Worm (Caenorhabditis elegans) whole organism, L4 larva: ENCODE results near the gene C03C10.7.

Experiments used
- F10B5.3 ChIP-seq: sonication (generic microtip); optimal IDR thresholded peaks from 2 replicates; lab custom pipeline; 2016; ENCODE audit warnings: mild to moderate bottlenecking, missing genetic modification characterization, missing compliant biosample characterization
- R02D3.7 ChIP-seq: fragments of 150-350 bp; sonication (generic microtip); optimal IDR thresholded peaks from 3 replicates; lab custom pipeline; 2014; ENCODE audit warnings: missing biosample characterization, missing genetic modification characterization
- T20F7.1 ChIP-seq: fragments of 200-800 bp; sonication (Bioruptor generic); optimal IDR thresholded peaks from 2 replicates; lab custom pipeline; 2018; ENCODE audit warnings: mild to moderate bottlenecking, missing genetic modification characterization, missing compliant biosample characterization
- Y48G9A.11 ChIP-seq: fragments of 200-800 bp; sonication (Bioruptor generic); IDR thresholded peaks from 2 replicates; pipeline ENCODE4 v1.3.6; 2022; ENCODE audit warnings: missing genetic modification reagents, missing genetic modification characterization, missing compliant biosample characterization
- Y5F2A.4 ChIP-seq: fragments of 200-800 bp; sonication (Bioruptor generic); optimal IDR thresholded peaks from 2 replicates; lab custom pipeline; 2018; ENCODE audit warnings: mild to moderate bottlenecking, missing genetic modification characterization, missing compliant biosample characterization
- Y75B8A.6 ChIP-seq: fragments of 200-800 bp; sonication (Bioruptor generic); IDR thresholded peaks from 2 replicates; pipeline ENCODE4 v1.3.6; 2022; ENCODE audit warnings: missing genetic modification reagents, missing genetic modification characterization, missing compliant biosample characterization
- ZK337.2 ChIP-seq: fragments of 200-800 bp; sonication (Bioruptor generic); IDR thresholded peaks from 2 replicates; pipeline ENCODE4 v1.3.6; 2022; ENCODE audit warnings: missing genetic modification reagents, missing genetic modification characterization, missing compliant biosample characterization
- ZK546.5 ChIP-seq, 2 experiments: sonication (generic microtip); optimal IDR thresholded peaks; 2 replicates each; lab custom pipeline; 2017; ENCODE audit warnings: missing biosample characterization in 2 of 2, missing genetic modification characterization in 2 of 2
- aha-1 ChIP-seq: fragments of 150-350 bp; peaks from one replicate; lab custom pipeline; 2014; ENCODE audit warnings: missing biosample characterization, missing genetic modification characterization
- attf-4 ChIP-seq: sonication (generic microtip); optimal IDR thresholded peaks from 3 replicates; lab custom pipeline; 2017; ENCODE audit warnings: missing biosample characterization, missing genetic modification characterization
- ceh-20 ChIP-seq: fragments of 200-800 bp; sonication (Bioruptor generic); IDR thresholded peaks from 2 replicates; pipeline ENCODE4 v1.3.6; 2022; ENCODE audit warnings: missing genetic modification reagents, missing genetic modification characterization, missing compliant biosample characterization
- ceh-28 ChIP-seq: fragments of 150-350 bp; optimal IDR thresholded peaks from 2 replicates; lab custom pipeline; 2014; ENCODE audit warnings: missing biosample characterization, missing genetic modification reagents, missing genetic modification characterization
- ceh-32 ChIP-seq: sonication (generic microtip); optimal IDR thresholded peaks from 2 replicates; lab custom pipeline; 2016; ENCODE audit warnings: mild to moderate bottlenecking, missing genetic modification characterization, missing compliant biosample characterization; ENCODE audit not compliant: poor library complexity
- ceh-44 ChIP-seq: fragments of 200-800 bp; sonication (Bioruptor generic); IDR thresholded peaks from 2 replicates; pipeline ENCODE4 v1.3.6; 2022; ENCODE audit warnings: missing genetic modification reagents, missing genetic modification characterization, missing compliant biosample characterization
- ceh-62 ChIP-seq: sonication (generic microtip); optimal IDR thresholded peaks from 2 replicates; lab custom pipeline; 2017; ENCODE audit warnings: missing biosample characterization, missing genetic modification characterization
- ceh-82 ChIP-seq: sonication (generic microtip); optimal IDR thresholded peaks from 2 replicates; lab custom pipeline; 2017; ENCODE audit warnings: missing biosample characterization, missing genetic modification characterization
- ctbp-1 ChIP-seq: fragments of 200-800 bp; sonication (Bioruptor generic); IDR thresholded peaks from 2 replicates; pipeline ENCODE4 v1.3.6; 2022; ENCODE audit warnings: missing genetic modification reagents, missing genetic modification characterization, missing compliant biosample characterization
- daf-16 ChIP-seq, 3 experiments: sonication (generic microtip); optimal IDR thresholded peaks; 2 replicates each; lab custom pipeline; 2016 to 2017; ENCODE audit warnings: missing genetic modification characterization in 3 of 3, missing genetic modification reagents in 3 of 3, mild to moderate bottlenecking in 2 of 3, missing compliant biosample characterization in 2 of 3, missing biosample characterization in 1 of 3, moderate library complexity in 1 of 3
- dmd-9 ChIP-seq: fragments of 200-800 bp; sonication (Bioruptor generic); IDR thresholded peaks from 2 replicates; pipeline ENCODE4 v1.3.6; 2022; ENCODE audit warnings: missing genetic modification reagents, missing genetic modification characterization, missing compliant biosample characterization
- dpl-1 ChIP-seq: fragments of 150-350 bp; optimal IDR thresholded peaks from 2 replicates; lab custom pipeline; 2014; ENCODE audit warnings: missing biosample characterization, missing genetic modification reagents, missing genetic modification characterization
- egl-27 ChIP-seq: sonication (generic microtip); optimal IDR thresholded peaks from 3 replicates; lab custom pipeline; 2017; ENCODE audit warnings: missing biosample characterization, missing genetic modification reagents, missing genetic modification characterization
- fos-1 ChIP-seq: fragments of 150-350 bp; optimal IDR thresholded peaks from 2 replicates; lab custom pipeline; 2014; ENCODE audit warnings: missing biosample characterization, missing genetic modification characterization
- hif-1 ChIP-seq, 2 experiments: sonication (generic microtip); optimal IDR thresholded peaks; 2 replicates each; lab custom pipeline; 2016 to 2017; ENCODE audit warnings: missing compliant biosample characterization in 2 of 2, missing genetic modification characterization in 2 of 2, missing genetic modification reagents in 2 of 2, missing genotype in 2 of 2, mild to moderate bottlenecking in 1 of 2
- hlh-11 ChIP-seq: fragments of 200-800 bp; sonication (Bioruptor generic); optimal IDR thresholded peaks from 2 replicates; lab custom pipeline; 2018; ENCODE audit warnings: mild to moderate bottlenecking, missing genetic modification characterization, missing compliant biosample characterization
- hlh-30 ChIP-seq: sonication (generic microtip); optimal IDR thresholded peaks from 2 replicates; lab custom pipeline; 2017; ENCODE audit warnings: antibody characterized with exemption, mild to moderate bottlenecking, missing genetic modification characterization, missing compliant biosample characterization; ENCODE audit not compliant: insufficient read depth
- lin-13 ChIP-seq: fragments of 150-350 bp; optimal IDR thresholded peaks from 2 replicates; lab custom pipeline; 2014; ENCODE audit warnings: missing biosample characterization, missing genetic modification reagents, missing genetic modification characterization
- lin-38 ChIP-seq: fragments of 200-800 bp; sonication (Bioruptor generic); IDR thresholded peaks from 2 replicates; pipeline ENCODE4 v1.3.6; 2022; ENCODE audit warnings: missing genetic modification reagents, missing genetic modification characterization, missing compliant biosample characterization
- lin-39 ChIP-seq: fragments of 150-350 bp; optimal IDR thresholded peaks from 2 replicates; lab custom pipeline; 2014; ENCODE audit warnings: missing biosample characterization, missing genetic modification reagents, missing genetic modification characterization
- lsy-2 ChIP-seq, 2 experiments: fragments of 150-350 bp in 1 of 2; sonication (generic microtip) in 1 of 2; optimal IDR thresholded peaks; 2 replicates each; lab custom pipeline; 2014 to 2017; ENCODE audit warnings: missing biosample characterization in 2 of 2, missing genetic modification characterization in 2 of 2
- madf-5 ChIP-seq, 2 experiments: fragments of 200-800 bp; sonication (Bioruptor generic); IDR thresholded peaks; 2 replicates each; pipeline ENCODE4 v1.3.6; 2022; ENCODE audit warnings: missing compliant biosample characterization in 2 of 2, missing genetic modification characterization in 2 of 2
- mdt-29 ChIP-seq: fragments of 200-800 bp; sonication (Bioruptor generic); IDR thresholded peaks from 2 replicates; pipeline ENCODE4 v1.3.6; 2022; ENCODE audit warnings: missing genetic modification reagents, missing genetic modification characterization, missing compliant biosample characterization
- mep-1 ChIP-seq: fragments of 150-350 bp; sonication (generic microtip); optimal IDR thresholded peaks from 3 replicates; lab custom pipeline; 2014; ENCODE audit warnings: missing biosample characterization, missing genetic modification characterization
- mxl-2 ChIP-seq: fragments of 200-800 bp; sonication (Bioruptor generic); conservative IDR thresholded peaks from 2 replicates; pipeline ENCODE4 v1.3.6; 2022; ENCODE audit warnings: missing genetic modification reagents, missing genetic modification characterization, missing compliant biosample characterization
- nhr-10 ChIP-seq: fragments of 150-350 bp; optimal IDR thresholded peaks from 2 replicates; lab custom pipeline; 2014; ENCODE audit warnings: missing biosample characterization, missing genetic modification characterization
- nhr-11 ChIP-seq: fragments of 150-350 bp; optimal IDR thresholded peaks from 2 replicates; lab custom pipeline; 2014; ENCODE audit warnings: missing biosample characterization, missing genetic modification characterization
- nhr-111 ChIP-seq: fragments of 200-800 bp; sonication (Bioruptor generic); optimal IDR thresholded peaks from 2 replicates; lab custom pipeline; 2018; ENCODE audit warnings: mild to moderate bottlenecking, missing genetic modification characterization, missing compliant biosample characterization
- nhr-48 ChIP-seq: sonication (generic microtip); optimal IDR thresholded peaks from 2 replicates; lab custom pipeline; 2016; ENCODE audit warnings: mild to moderate bottlenecking, missing genetic modification characterization, missing compliant biosample characterization
- php-3 ChIP-seq: fragments of 200-800 bp; sonication (Bioruptor generic); IDR thresholded peaks from 2 replicates; pipeline ENCODE4 v1.3.6; 2022; ENCODE audit warnings: missing genetic modification reagents, missing genetic modification characterization, missing compliant biosample characterization
- rbr-2 ChIP-seq: sonication (generic microtip); optimal IDR thresholded peaks from 2 replicates; lab custom pipeline; 2016; ENCODE audit warnings: missing genotype, missing genetic modification characterization, missing compliant biosample characterization
- saeg-2 ChIP-seq: fragments of 200-800 bp; sonication (Bioruptor generic); IDR thresholded peaks from 2 replicates; pipeline ENCODE4 v1.3.6; 2022; ENCODE audit warnings: missing genetic modification reagents, missing genetic modification characterization, missing compliant biosample characterization
- sdz-12 ChIP-seq: fragments of 200-800 bp; sonication (Bioruptor generic); optimal IDR thresholded peaks from 2 replicates; lab custom pipeline; 2018; ENCODE audit warnings: mild to moderate bottlenecking, missing genetic modification characterization, missing compliant biosample characterization
- set-16 ChIP-seq: fragments of 200-800 bp; sonication (Bioruptor generic); IDR thresholded peaks from 2 replicates; pipeline ENCODE4 v1.3.6; 2022; ENCODE audit warnings: missing genetic modification reagents, missing genetic modification characterization, missing compliant biosample characterization
- snpc-1.2 ChIP-seq: fragments of 200-800 bp; sonication (Bioruptor generic); IDR thresholded peaks from 2 replicates; pipeline ENCODE4 v1.3.6; 2022; ENCODE audit warnings: missing genetic modification reagents, missing genetic modification characterization, missing compliant biosample characterization
- spr-3 ChIP-seq: fragments of 200-800 bp; sonication (Bioruptor generic); optimal IDR thresholded peaks from 2 replicates; lab custom pipeline; 2018; ENCODE audit warnings: mild to moderate bottlenecking, missing genetic modification characterization, missing compliant biosample characterization
- tag-97 ChIP-seq: fragments of 200-800 bp; sonication (Bioruptor generic); IDR thresholded peaks from 2 replicates; pipeline ENCODE4 v1.3.6; 2022; ENCODE audit warnings: missing genetic modification characterization, missing compliant biosample characterization
- unc-130 ChIP-seq: sonication (generic microtip); optimal IDR thresholded peaks from 2 replicates; lab custom pipeline; 2016; ENCODE audit warnings: missing genetic modification reagents, missing genetic modification characterization, missing compliant biosample characterization
- unc-39 ChIP-seq: sonication (generic microtip); optimal IDR thresholded peaks from 2 replicates; lab custom pipeline; 2017; ENCODE audit warnings: missing biosample characterization, missing genetic modification characterization
- vab-7 ChIP-seq: fragments of 200-800 bp; sonication (Bioruptor generic); IDR thresholded peaks from 2 replicates; pipeline ENCODE4 v1.3.6; 2022; ENCODE audit warnings: missing genetic modification reagents, missing genetic modification characterization, missing compliant biosample characterization
- zag-1 ChIP-seq: fragments of 150-350 bp; optimal IDR thresholded peaks from 2 replicates; lab custom pipeline; 2014; ENCODE audit warnings: missing biosample characterization, missing genetic modification characterization
- zfp-3 ChIP-seq: fragments of 200-800 bp; sonication (Bioruptor generic); conservative IDR thresholded peaks from 2 replicates; pipeline ENCODE4 v1.3.6; 2022; ENCODE audit warnings: missing genetic modification reagents, missing genetic modification characterization, missing compliant biosample characterization
- zip-2 ChIP-seq: fragments of 150-350 bp; optimal IDR thresholded peaks from 2 replicates; lab custom pipeline; 2014; ENCODE audit warnings: missing biosample characterization, missing genetic modification characterization
- ztf-7 ChIP-seq: fragments of 150-350 bp; optimal IDR thresholded peaks from 2 replicates; lab custom pipeline; 2014; ENCODE audit warnings: missing biosample characterization, missing genetic modification characterization

Gene C03C10.7

ce11 chrIII:4063724-4064123, 32.1 kb upstream of the C03C10.7 start (continued):
- peak; percentile 18 for TF ChIP-seq hlh-30 (tag; lab: Kevin White, UChicago)
- TF ChIP-seq nhr-111 (GFP tag; lab: Kevin White, UChicago): no peak
- no peak for TF ChIP-seq lin-38 (GFP tag; lab: Robert Waterston, UW)
- TF ChIP-seq unc-130 (GFP tag; lab: Kevin White, UChicago): no peak
- TF ChIP-seq nhr-48: no peak
- no peak for TF ChIP-seq Y5F2A.4
- TF ChIP-seq set-16 (GFP tag; lab: Robert Waterston, UW): peak; percentile 72
- no peak for TF ChIP-seq sdz-12
- no peak for TF ChIP-seq spr-3 (GFP tag; lab: Kevin White, UChicago)
- no peak for TF ChIP-seq fos-1
- peak; percentile 80 for TF ChIP-seq aha-1 (tag; lab: Kevin White, UChicago)
- no peak for TF ChIP-seq ZK337.2 (GFP tag; lab: Robert Waterston, UW)
- no peak for TF ChIP-seq zfp-3 (GFP tag; lab: Robert Waterston, UW)
- no peak for TF ChIP-seq nhr-10 (tag; lab: Kevin White, UChicago)
- TF ChIP-seq hif-1 (tag; optimal IDR thresholded peaks at IDR 0.05; lab: Kevin White, UChicago): no peak
- peak; percentile 54 for TF ChIP-seq mep-1 (tag; lab: Kevin White, UChicago)
- TF ChIP-seq php-3 (GFP tag; lab: Robert Waterston, UW): no peak
- no peak for TF ChIP-seq madf-5 (GFP tag; IDR thresholded peaks at IDR 0.05; lab: Robert Waterston, UW)
- TF ChIP-seq daf-16 (GFP tag; optimal IDR thresholded peaks at IDR 0.05; lab: Kevin White, UChicago): no peak
- TF ChIP-seq daf-16 (tag; optimal IDR thresholded peaks at IDR 0.05; lab: Kevin White, UChicago): no peak
- no peak for TF ChIP-seq ceh-44 (GFP tag; lab: Robert Waterston, UW)
- no peak for TF ChIP-seq egl-27 (tag; lab: Kevin White, UChicago)
- TF ChIP-seq saeg-2: no peak
- TF ChIP-seq mxl-2: no peak
- TF ChIP-seq attf-4 (tag; lab: Kevin White, UChicago): no peak
- TF ChIP-seq dpl-1 (GFP tag; lab: Kevin White, UChicago): no peak
- no peak for TF ChIP-seq Y75B8A.6
- TF ChIP-seq snpc-1.2: no peak
- no peak for TF ChIP-seq nhr-11 (tag; lab: Kevin White, UChicago)
- no peak for TF ChIP-seq zip-2 (tag; lab: Kevin White, UChicago)
- peak; percentile 72 for TF ChIP-seq rbr-2 (tag; lab: Kevin White, UChicago)
- TF ChIP-seq ztf-7 (tag; lab: Kevin White, UChicago): no peak
- TF ChIP-seq Y48G9A.11 (GFP tag; lab: Robert Waterston, UW): no peak
- TF ChIP-seq vab-7 (GFP tag; lab: Robert Waterston, UW): no peak
- no peak for TF ChIP-seq lin-13 (GFP tag; lab: Kevin White, UChicago)
- no peak for TF ChIP-seq ceh-62 (tag; lab: Kevin White, UChicago)
- TF ChIP-seq zag-1 (tag; lab: Kevin White, UChicago): no peak
- no peak for TF ChIP-seq hlh-11 (tag; lab: Kevin White, UChicago)
- TF ChIP-seq mdt-29 (GFP tag; lab: Robert Waterston, UW): no peak
- no peak for TF ChIP-seq dmd-9 (GFP tag; lab: Robert Waterston, UW)
- no peak for TF ChIP-seq unc-39
- TF ChIP-seq ctbp-1 (GFP tag; lab: Robert Waterston, UW): 0 out of 2 replicates have a peak, but pooled peaks have one; percentile 50
- no peak for TF ChIP-seq F10B5.3
- no peak for TF ChIP-seq tag-97 (GFP tag; lab: Robert Waterston, UW)
- no peak for TF ChIP-seq ZK546.5 (tag; optimal IDR thresholded peaks at IDR 0.05; lab: Kevin White, UChicago)
- TF ChIP-seq ceh-28: peak; percentile 8
- TF ChIP-seq ceh-82 (tag; lab: Kevin White, UChicago): no peak
- no peak for TF ChIP-seq R02D3.7
- TF ChIP-seq lsy-2 (tag; optimal IDR thresholded peaks at IDR 0.05; lab: Kevin White, UChicago): peak; percentile 46 to 48
- no peak for TF ChIP-seq ceh-32 (tag; lab: Kevin White, UChicago)
- peak; percentile 40; the same call in 1 of the 2 replicates for TF ChIP-seq ceh-20 (GFP tag; lab: Robert Waterston, UW)
- no peak for TF ChIP-seq lin-39 (tag; lab: Kevin White, UChicago)
- no peak for TF ChIP-seq T20F7.1
